Worm (Caenorhabditis elegans) whole organism, L2 larva: ENCODE data around the gene erd-2.1.

Experiments
- F13H6.1 ChIP-seq: sonication (generic microtip); optimal IDR thresholded peaks from 2 replicates; lab custom pipeline; 2016; ENCODE audit warnings: missing genetic modification characterization, missing compliant biosample characterization
- ZK546.5 ChIP-seq: sonication (generic microtip); optimal IDR thresholded peaks from 2 replicates; lab custom pipeline; 2017; ENCODE audit warnings: missing biosample characterization, missing genetic modification characterization
- ama-1 ChIP-seq: fragments of 150-350 bp; optimal IDR thresholded peaks from 2 replicates; lab custom pipeline; 2018; ENCODE audit warnings: inconsistent platforms
- elt-3 ChIP-seq: sonication (generic microtip); optimal IDR thresholded peaks from 2 replicates; lab custom pipeline; 2017; ENCODE audit warnings: missing biosample characterization, missing genetic modification characterization
- lin-39 ChIP-seq: fragments of 150-350 bp; optimal IDR thresholded peaks from 2 replicates; lab custom pipeline; 2014; ENCODE audit warnings: missing biosample characterization, missing genetic modification reagents, missing genetic modification characterization
- nhr-11 ChIP-seq: fragments of 150-350 bp; optimal IDR thresholded peaks from 2 replicates; lab custom pipeline; 2014; ENCODE audit warnings: missing biosample characterization, missing genetic modification characterization
- nhr-12 ChIP-seq: fragments of 150-350 bp; optimal IDR thresholded peaks from 2 replicates; lab custom pipeline; 2014; ENCODE audit warnings: missing biosample characterization, missing genetic modification characterization
- nhr-6 ChIP-seq: fragments of 150-350 bp; optimal IDR thresholded peaks from 2 replicates; lab custom pipeline; 2014; ENCODE audit warnings: missing biosample characterization, missing genetic modification characterization
- ztf-1 ChIP-seq: fragments of 200-800 bp; sonication (Bioruptor generic); conservative IDR thresholded peaks from 2 replicates; pipeline ENCODE4 v1.3.6; 2022; ENCODE audit warnings: missing genetic modification characterization, missing compliant biosample characterization
- ztf-11 ChIP-seq: sonication (generic microtip); optimal IDR thresholded peaks from 2 replicates; lab custom pipeline; 2017; ENCODE audit warnings: missing biosample characterization, missing genetic modification characterization
- ztf-4 ChIP-seq: fragments of 150-350 bp; optimal IDR thresholded peaks from 2 replicates; lab custom pipeline; 2014; ENCODE audit warnings: missing biosample characterization, missing genetic modification characterization

DNA sequence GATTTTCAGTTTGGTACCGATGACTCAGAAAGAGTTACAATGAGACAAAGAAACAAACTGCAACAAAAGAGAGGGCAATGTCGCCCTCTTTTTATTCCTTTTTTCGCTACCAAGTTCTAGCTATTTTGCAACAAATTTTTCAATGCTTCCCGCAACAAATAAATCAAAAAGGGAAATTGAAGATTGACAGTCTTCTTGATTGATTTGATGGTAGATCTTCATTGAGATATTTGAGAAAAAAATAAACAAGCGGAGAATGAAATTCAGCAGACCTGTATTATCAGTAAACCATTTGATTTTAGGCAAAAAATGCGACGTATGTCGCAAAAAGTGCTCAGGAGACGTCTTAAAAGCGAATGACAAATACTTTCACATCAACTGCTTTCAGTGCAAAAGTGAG, 11.4 kb downstream of the erd-2.1 start:
- TF ChIP-seq nhr-12 (tag; lab: Kevin White, UChicago) (no peak), ama-1 (lab: Kevin White, UChicago) (no peak), ztf-1 (no peak), ztf-11 (no peak), nhr-6 (tag; lab: Kevin White, UChicago) (no peak), elt-3 (no peak), F13H6.1 (no peak), lin-39 (tag; lab: Kevin White, UChicago) (no peak), nhr-11 (no peak), ztf-4 (tag; lab: Kevin White, UChicago) (no peak), ZK546.5 (tag; lab: Kevin White, UChicago) (no peak)
